Worm (Caenorhabditis elegans) whole organism, L1 larva: ENCODE data around the gene str-143.

Source experiments
- C16A3.4 ChIP-seq: fragments of 150-350 bp; optimal IDR thresholded peaks from 2 replicates; lab custom pipeline; 2014; ENCODE audit warnings: missing biosample characterization, missing genetic modification characterization
- C34B4.2 ChIP-seq: sonication (generic microtip); optimal IDR thresholded peaks from 2 replicates; lab custom pipeline; 2017; ENCODE audit warnings: mild to moderate bottlenecking, missing genetic modification characterization, missing compliant biosample characterization
- F16B12.6 ChIP-seq: fragments of 150-350 bp; optimal IDR thresholded peaks from 2 replicates; lab custom pipeline; 2014; ENCODE audit warnings: missing biosample characterization, missing genetic modification characterization
- Y116A8C.19 ChIP-seq: sonication (generic microtip); optimal IDR thresholded peaks from 2 replicates; lab custom pipeline; 2016; ENCODE audit warnings: missing compliant biosample characterization, missing genetic modification characterization, borderline replicate concordance
- alr-1 ChIP-seq: fragments of 200-800 bp; sonication (Bioruptor generic); optimal IDR thresholded peaks from 2 replicates; lab custom pipeline; 2018; ENCODE audit warnings: borderline replicate concordance, mild to moderate bottlenecking, missing genetic modification characterization, missing compliant biosample characterization
- ama-1 ChIP-seq: fragments of 150-350 bp; optimal IDR thresholded peaks from 2 replicates; lab custom pipeline; 2014
- blmp-1 ChIP-seq: fragments of 150-350 bp; optimal IDR thresholded peaks from 2 replicates; lab custom pipeline; 2014; ENCODE audit warnings: missing biosample characterization, missing genetic modification characterization
- ceh-63 ChIP-seq: fragments of 200-800 bp; sonication (Bioruptor generic); optimal IDR thresholded peaks from 2 replicates; lab custom pipeline; 2018; ENCODE audit warnings: mild to moderate bottlenecking, missing genetic modification characterization, missing compliant biosample characterization
- ceh-82 ChIP-seq, 3 experiments: fragments of 150-350 bp in 1 of 3; sonication (generic microtip) in 2 of 3; optimal IDR thresholded peaks; 2 replicates each; lab custom pipeline; 2014 to 2017; ENCODE audit warnings: missing biosample characterization in 3 of 3, missing genetic modification characterization in 3 of 3
- ceh-88 ChIP-seq: fragments of 200-800 bp; sonication (Bioruptor generic); IDR thresholded peaks from 2 replicates; pipeline ENCODE4 v1.3.6; 2022; ENCODE audit warnings: missing genetic modification characterization, missing compliant biosample characterization
- dpl-1 ChIP-seq, 3 experiments: fragments of 150-350 bp in 2 of 3; sonication (generic microtip) in 1 of 3; optimal IDR thresholded peaks; 2 replicates each; lab custom pipeline; 2014 to 2017; ENCODE audit warnings: missing biosample characterization in 3 of 3, missing genetic modification characterization in 3 of 3, missing genetic modification reagents in 3 of 3
- efl-1 ChIP-seq, 4 experiments: fragments of 150-350 bp; optimal IDR thresholded peaks in 3 of 4; peaks in 1 of 4; 1 replicate in 1 of 4; 2 replicates in 3 of 4; lab custom pipeline; 2014; ENCODE audit warnings: missing biosample characterization in 2 of 4, missing genetic modification characterization in 2 of 4, missing genetic modification reagents in 2 of 4
- efl-3 ChIP-seq: fragments of 200-800 bp; sonication (Bioruptor generic); optimal IDR thresholded peaks from 2 replicates; lab custom pipeline; 2018; ENCODE audit warnings: mild to moderate bottlenecking, missing genetic modification characterization, missing compliant biosample characterization
- elt-3 ChIP-seq, 6 experiments: fragments of 150-350 bp in 1 of 6; sonication (generic microtip); optimal IDR thresholded peaks; 2 replicates each; lab custom pipeline; 2017 to 2018; ENCODE audit warnings: missing biosample characterization in 6 of 6, missing genetic modification characterization in 6 of 6, inconsistent platforms in 1 of 6
- fkh-10 ChIP-seq: sonication (generic microtip); optimal IDR thresholded peaks from 2 replicates; lab custom pipeline; 2017; ENCODE audit warnings: missing biosample characterization, missing genetic modification reagents, missing genetic modification characterization
- fkh-4 ChIP-seq: sonication (generic microtip); optimal IDR thresholded peaks from 2 replicates; lab custom pipeline; 2016; ENCODE audit warnings: missing compliant biosample characterization, missing genetic modification characterization, borderline replicate concordance
- fkh-8 ChIP-seq: sonication (generic microtip); optimal IDR thresholded peaks from 2 replicates; lab custom pipeline; 2016; ENCODE audit warnings: mild to moderate bottlenecking, missing genetic modification characterization, missing compliant biosample characterization
- fos-1 ChIP-seq: fragments of 150-350 bp; optimal IDR thresholded peaks from 2 replicates; lab custom pipeline; 2014; ENCODE audit warnings: missing biosample characterization, missing genetic modification characterization
- hlh-17 ChIP-seq: fragments of 200-800 bp; sonication (Bioruptor generic); optimal IDR thresholded peaks from 2 replicates; lab custom pipeline; 2018; ENCODE audit warnings: missing genetic modification characterization, mild to moderate bottlenecking, missing compliant biosample characterization, moderate library complexity, borderline replicate concordance
- hlh-4 ChIP-seq: sonication (generic microtip); optimal IDR thresholded peaks from 2 replicates; lab custom pipeline; 2016; ENCODE audit warnings: mild to moderate bottlenecking, missing genetic modification characterization, missing compliant biosample characterization
- irx-1 ChIP-seq: sonication (generic microtip); optimal IDR thresholded peaks from 2 replicates; lab custom pipeline; 2016; ENCODE audit warnings: missing genetic modification characterization, missing compliant biosample characterization
- isw-1 ChIP-seq: fragments of 200-800 bp; sonication (Bioruptor generic); IDR thresholded peaks from 2 replicates; pipeline ENCODE4 v1.3.6; 2022; ENCODE audit warnings: missing genetic modification characterization, missing compliant biosample characterization
- lin-13 ChIP-seq: fragments of 150-350 bp; optimal IDR thresholded peaks from 2 replicates; lab custom pipeline; 2014; ENCODE audit warnings: missing biosample characterization, missing genetic modification reagents, missing genetic modification characterization
- lin-14 ChIP-seq: fragments of 200-800 bp; sonication (Bioruptor generic); optimal IDR thresholded peaks from 2 replicates; lab custom pipeline; 2018; ENCODE audit warnings: mild to moderate bottlenecking, missing genetic modification characterization, moderate library complexity, missing compliant biosample characterization
- lin-15B ChIP-seq: fragments of 150-350 bp; sonication (generic microtip); optimal IDR thresholded peaks from 3 replicates; lab custom pipeline; 2014; ENCODE audit warnings: missing biosample characterization, missing genetic modification characterization
- lin-35 ChIP-seq, 2 experiments: fragments of 150-350 bp; optimal IDR thresholded peaks; 2 replicates each; lab custom pipeline; 2014; ENCODE audit warnings: missing biosample characterization in 2 of 2, missing genetic modification characterization in 2 of 2, missing genetic modification reagents in 2 of 2
- lsy-2 ChIP-seq, 2 experiments: fragments of 150-350 bp; optimal IDR thresholded peaks; 2 replicates each; lab custom pipeline; 2014; ENCODE audit warnings: missing biosample characterization in 2 of 2, missing genetic modification characterization in 2 of 2
- mab-9 ChIP-seq: fragments of 200-800 bp; sonication (Bioruptor generic); IDR thresholded peaks from 2 replicates; pipeline ENCODE4 v1.3.6; 2022; ENCODE audit warnings: missing genetic modification reagents, missing genetic modification characterization, missing compliant biosample characterization
- mdl-1 ChIP-seq, 2 experiments: fragments of 150-350 bp; optimal IDR thresholded peaks; 2 replicates each; lab custom pipeline; 2014 to 2017; ENCODE audit warnings: missing biosample characterization in 2 of 2, missing genetic modification characterization in 2 of 2, inconsistent platforms in 1 of 2
- mef-2 ChIP-seq: fragments of 150-350 bp; optimal IDR thresholded peaks from 2 replicates; lab custom pipeline; 2014; ENCODE audit warnings: missing biosample characterization, missing genetic modification characterization
- mep-1 ChIP-seq: fragments of 150-350 bp; optimal IDR thresholded peaks from 2 replicates; lab custom pipeline; 2014; ENCODE audit warnings: missing biosample characterization, missing genetic modification characterization
- nhr-11 ChIP-seq: fragments of 150-350 bp; optimal IDR thresholded peaks from 2 replicates; lab custom pipeline; 2014; ENCODE audit warnings: missing biosample characterization, missing genetic modification characterization
- nhr-20 ChIP-seq: sonication (generic microtip); optimal IDR thresholded peaks from 2 replicates; lab custom pipeline; 2016; ENCODE audit warnings: mild to moderate bottlenecking, missing genetic modification characterization, missing compliant biosample characterization
- nhr-47 ChIP-seq: sonication (generic microtip); optimal IDR thresholded peaks from 2 replicates; lab custom pipeline; 2016; ENCODE audit warnings: mild to moderate bottlenecking, missing genetic modification characterization, moderate library complexity, missing compliant biosample characterization
- nhr-71 ChIP-seq: sonication (generic microtip); optimal IDR thresholded peaks from 2 replicates; lab custom pipeline; 2016; ENCODE audit warnings: mild to moderate bottlenecking, missing genetic modification characterization, moderate library complexity, missing compliant biosample characterization
- nhr-77 ChIP-seq: fragments of 150-350 bp; optimal IDR thresholded peaks from 2 replicates; lab custom pipeline; 2014; ENCODE audit warnings: missing biosample characterization, missing genetic modification characterization
- nhr-85 ChIP-seq: sonication (generic microtip); peaks from one replicate; lab custom pipeline; 2016; ENCODE audit warnings: missing genetic modification characterization, inconsistent platforms, missing compliant biosample characterization
- nhr-90 ChIP-seq: sonication (generic microtip); optimal IDR thresholded peaks from 2 replicates; lab custom pipeline; 2016; ENCODE audit warnings: mild to moderate bottlenecking, missing genetic modification characterization, missing compliant biosample characterization; ENCODE audit not compliant: poor library complexity
- pax-3 ChIP-seq: fragments of 200-800 bp; sonication (Bioruptor generic); optimal IDR thresholded peaks from 2 replicates; lab custom pipeline; 2018; ENCODE audit warnings: mild to moderate bottlenecking, missing genetic modification characterization, moderate library complexity, missing compliant biosample characterization
- rnt-1 ChIP-seq: sonication (generic microtip); optimal IDR thresholded peaks from 2 replicates; lab custom pipeline; 2016; ENCODE audit warnings: mild to moderate bottlenecking, missing genetic modification characterization, moderate library complexity, missing compliant biosample characterization
- snpc-4 ChIP-seq: fragments of 150-350 bp; optimal IDR thresholded peaks from 2 replicates; lab custom pipeline; 2014; ENCODE audit warnings: missing biosample characterization, missing genetic modification characterization
- snu-23 ChIP-seq: sonication (generic microtip); optimal IDR thresholded peaks from 2 replicates; lab custom pipeline; 2016; ENCODE audit warnings: missing genetic modification characterization, missing compliant biosample characterization
- sup-37 ChIP-seq: fragments of 200-800 bp; sonication (Bioruptor generic); optimal IDR thresholded peaks from 2 replicates; lab custom pipeline; 2018; ENCODE audit warnings: mild to moderate bottlenecking, missing genetic modification characterization, missing compliant biosample characterization
- swsn-7 ChIP-seq: sonication (generic microtip); optimal IDR thresholded peaks from 2 replicates; lab custom pipeline; 2016; ENCODE audit warnings: missing genetic modification characterization, missing compliant biosample characterization
- tlp-1 ChIP-seq: fragments of 150-350 bp; optimal IDR thresholded peaks from 2 replicates; lab custom pipeline; 2014; ENCODE audit warnings: missing biosample characterization, missing genetic modification characterization
- unc-130 ChIP-seq: fragments of 150-350 bp; optimal IDR thresholded peaks from 2 replicates; lab custom pipeline; 2017; ENCODE audit warnings: missing biosample characterization, missing genetic modification characterization, inconsistent platforms
- unc-30 ChIP-seq: sonication (generic microtip); optimal IDR thresholded peaks from 2 replicates; lab custom pipeline; 2017; ENCODE audit warnings: missing biosample characterization, missing genetic modification characterization
- unc-86 ChIP-seq: sonication (generic microtip); optimal IDR thresholded peaks from 2 replicates; lab custom pipeline; 2016; ENCODE audit warnings: missing genetic modification characterization, missing compliant biosample characterization
- ztf-11 ChIP-seq, 2 experiments: sonication (generic microtip); optimal IDR thresholded peaks; 2 replicates each; lab custom pipeline; 2016 to 2017; ENCODE audit warnings: missing genetic modification characterization in 2 of 2, missing biosample characterization in 1 of 2, missing compliant biosample characterization in 1 of 2

Gene str-143

ce11 chrV:8024752-8025151, 44.8 kb downstream of the str-143 start, which contains the start of gene F43H9.3:
F43H9.3 (minus strand) TSS chrV:8024940.
- TF ChIP-seq efl-3, result no peak
- TF ChIP-seq snpc-4, result no peak
- no peak for TF ChIP-seq lin-13 (GFP tag; lab: Kevin White, UChicago)
- TF ChIP-seq fkh-8 (tag; lab: Kevin White, UChicago), result no peak
- peak in 2 of 3 experiments; percentile 47 to 60 for TF ChIP-seq dpl-1 (GFP tag; optimal IDR thresholded peaks at IDR 0.05; lab: Kevin White, UChicago)
- TF ChIP-seq C16A3.4 (tag; lab: Kevin White, UChicago), result peak; percentile 55
- no peak for TF ChIP-seq Y116A8C.19
- no peak for TF ChIP-seq ztf-11 (tag; optimal IDR thresholded peaks at IDR 0.05; lab: Kevin White, UChicago)
- TF ChIP-seq lin-35 (GFP tag; optimal IDR thresholded peaks at IDR 0.05; lab: Kevin White, UChicago), result peak; percentile 29 to 58
- no peak for TF ChIP-seq ceh-88
- no peak for TF ChIP-seq blmp-1 (tag; lab: Kevin White, UChicago)
- TF ChIP-seq ceh-63 (GFP tag; lab: Kevin White, UChicago), result no peak
- peak; percentile 80 for TF ChIP-seq F16B12.6 (tag; lab: Kevin White, UChicago)
- peak; percentile 19 for TF ChIP-seq snu-23 (GFP tag; lab: Kevin White, UChicago)
- no peak for TF ChIP-seq ama-1 (lab: Kevin White, UChicago)
- TF ChIP-seq mep-1 (tag; lab: Kevin White, UChicago), result no peak
- no peak for TF ChIP-seq nhr-20 (tag; lab: Kevin White, UChicago)
- TF ChIP-seq fkh-10 (GFP tag; lab: Kevin White, UChicago), result no peak
- TF ChIP-seq unc-30 (tag; lab: Kevin White, UChicago), result no peak
- no peak for TF ChIP-seq unc-86 (tag; lab: Kevin White, UChicago)
- TF ChIP-seq nhr-47, result no peak
- no peak for TF ChIP-seq rnt-1
- TF ChIP-seq fkh-4 (tag; lab: Kevin White, UChicago), result no peak
- TF ChIP-seq nhr-85 (tag; lab: Kevin White, UChicago), result no peak
- TF ChIP-seq lin-15B, result no peak
- TF ChIP-seq lsy-2 (tag; optimal IDR thresholded peaks at IDR 0.05; lab: Kevin White, UChicago), result peak; percentile 28 to 95
- TF ChIP-seq nhr-11 (tag; lab: Kevin White, UChicago), result no peak
- no peak for TF ChIP-seq C34B4.2 (tag; lab: Kevin White, UChicago)
- no peak for TF ChIP-seq swsn-7 (tag; lab: Kevin White, UChicago)
- TF ChIP-seq mef-2 (tag; lab: Kevin White, UChicago), result no peak
- peak; percentile 62 to 70 for TF ChIP-seq efl-1 (optimal IDR thresholded peaks at IDR 0.05; lab: Kevin White, UChicago)
- TF ChIP-seq efl-1 (GFP tag; optimal IDR thresholded peaks at IDR 0.05 in 1 of 2; lab: Kevin White, UChicago), result peak; percentile 61 to 79
- TF ChIP-seq elt-3 (tag; optimal IDR thresholded peaks at IDR 0.05; lab: Kevin White, UChicago), result no peak
- TF ChIP-seq pax-3 (tag; lab: Kevin White, UChicago), result no peak
- TF ChIP-seq nhr-77 (tag; lab: Kevin White, UChicago), result no peak
- TF ChIP-seq tlp-1 (tag; lab: Kevin White, UChicago), result no peak
- no peak for TF ChIP-seq isw-1
- TF ChIP-seq mab-9, result no peak
- TF ChIP-seq sup-37 (GFP tag; lab: Kevin White, UChicago), result no peak
- no peak for TF ChIP-seq nhr-90
- TF ChIP-seq fos-1, result no peak
- no peak for TF ChIP-seq nhr-71 (tag; lab: Kevin White, UChicago)
- TF ChIP-seq unc-130 (tag; lab: Kevin White, UChicago), result peak; percentile 28
- TF ChIP-seq mdl-1 (tag; optimal IDR thresholded peaks at IDR 0.05; lab: Kevin White, UChicago), result peak in 1 of 2 experiments; percentile 17
- no peak for TF ChIP-seq hlh-4
- TF ChIP-seq hlh-17, result no peak
- no peak for TF ChIP-seq irx-1 (tag; lab: Kevin White, UChicago)
- no peak for TF ChIP-seq alr-1
- TF ChIP-seq lin-14 (GFP tag; lab: Kevin White, UChicago), result no peak
- no peak for TF ChIP-seq ceh-82 (tag; optimal IDR thresholded peaks at IDR 0.05; lab: Kevin White, UChicago)
- TF ChIP-seq, all 84 proteins: peak for 9
